Worm (Caenorhabditis elegans): ENCODE measurements around the gene R166.2.

The R166.2 gene

ce11 chrII:10556550-10557205 is 19.2 kb upstream of the R166.2 start (continued):
- TF ChIP-seq madf-9 (GFP tag; conservative IDR thresholded peaks at IDR 0.05), result no peak; the same call in 1 of the 2 replicates
- no peak for TF ChIP-seq aly-2 (tag; optimal IDR thresholded peaks at IDR 0.05)
- TF ChIP-seq ces-1 (GFP tag; optimal IDR thresholded peaks at IDR 0.05), result no peak
- no peak; the same call in 1 of the 2 replicates for TF ChIP-seq lin-38 (GFP tag; IDR thresholded peaks at IDR 0.05)

ce11 chrII:10555484-10556075 is 18.1 kb upstream of the R166.2 start:
- TF ChIP-seq nhr-11 (tag; optimal IDR thresholded peaks at IDR 0.05), result peak; percentile 82
- TF ChIP-seq ces-1 (GFP tag; optimal IDR thresholded peaks at IDR 0.05), result no peak
- peak; percentile 85 for TF ChIP-seq mdt-29 (GFP tag; IDR thresholded peaks at IDR 0.05)
- TF ChIP-seq nhr-25 (tag; optimal IDR thresholded peaks at IDR 0.05; ENCODE audit: borderline replicate concordance, insufficient read depth), result peak; percentile 40
- no peak for TF ChIP-seq spr-3 (GFP tag; optimal IDR thresholded peaks at IDR 0.05)
- TF ChIP-seq aly-2 (tag; optimal IDR thresholded peaks at IDR 0.05), result no peak
- 0 out of 2 replicates have a peak, but pooled peaks have one; percentile 8 for TF ChIP-seq mxl-2 (GFP tag; conservative IDR thresholded peaks at IDR 0.05)
- TF ChIP-seq vab-7 (GFP tag; IDR thresholded peaks at IDR 0.05), result 0 out of 2 replicates have a peak, but pooled peaks have one; percentile 23
- TF ChIP-seq ztf-7 (tag; optimal IDR thresholded peaks at IDR 0.05), result peak; percentile 9
- TF ChIP-seq lin-39 (tag; optimal IDR thresholded peaks at IDR 0.05), result no peak
- TF ChIP-seq unc-62 (GFP tag; optimal IDR thresholded peaks at IDR 0.05 in 1 of 2), result peak in 1 of 2 experiments; percentile 95
- no peak for TF ChIP-seq unc-62 (tag; optimal IDR thresholded peaks at IDR 0.05)
- TF ChIP-seq T20F7.1 (GFP tag; optimal IDR thresholded peaks at IDR 0.05), result peak; percentile 6
- no peak for TF ChIP-seq F44E2.7 (GFP tag; IDR thresholded peaks at IDR 0.05)
- no peak for TF ChIP-seq F26F4.8 (GFP tag; conservative IDR thresholded peaks at IDR 0.05)
- no peak for TF ChIP-seq attf-4 (tag; optimal IDR thresholded peaks at IDR 0.05)
- TF ChIP-seq madf-9 (GFP tag; conservative IDR thresholded peaks at IDR 0.05), result 0 out of 2 replicates have a peak, but pooled peaks have one; percentile 12
- TF ChIP-seq tra-1 (GFP tag; IDR thresholded peaks at IDR 0.05), result peak; percentile 56
- 0 out of 2 replicates have a peak, but pooled peaks have one; percentile 13 for TF ChIP-seq Y105C5A.15 (GFP tag; IDR thresholded peaks at IDR 0.05)
- TF ChIP-seq T26A8.4 (GFP tag; IDR thresholded peaks at IDR 0.05), result no peak
- peak; percentile 49 for TF ChIP-seq nhr-77 (tag; optimal IDR thresholded peaks at IDR 0.05)
- TF ChIP-seq D1046.2 (GFP tag; IDR thresholded peaks at IDR 0.05), result no peak
- TF ChIP-seq madf-5 (GFP tag; IDR thresholded peaks at IDR 0.05), result no peak
- TF ChIP-seq saeg-2 (GFP tag; IDR thresholded peaks at IDR 0.05), result peak; percentile 70
- no peak for TF ChIP-seq ceh-32 (tag; optimal IDR thresholded peaks at IDR 0.05; ENCODE audit: poor library complexity)
- no peak for TF ChIP-seq Y75B8A.6 (GFP tag; IDR thresholded peaks at IDR 0.05)
- TF ChIP-seq ama-1 (optimal IDR thresholded peaks at IDR 0.05), result peak; percentile 57
- TF ChIP-seq php-3 (GFP tag; IDR thresholded peaks at IDR 0.05), result peak; percentile 67
- no peak for TF ChIP-seq pha-4 (GFP tag; IDR thresholded peaks at IDR 0.05)
- no peak for TF ChIP-seq pha-4 (tag; optimal IDR thresholded peaks at IDR 0.05)
- TF ChIP-seq hmg-1.1 (GFP tag; IDR thresholded peaks at IDR 0.05), result peak; percentile 57; the same call in 1 of the 2 replicates
- TF ChIP-seq fkh-10 (GFP tag; optimal IDR thresholded peaks at IDR 0.05), result no peak
- peak; percentile 73 for TF ChIP-seq nhr-28 (tag; optimal IDR thresholded peaks at IDR 0.05)
- TF ChIP-seq lin-15B (tag; optimal IDR thresholded peaks at IDR 0.05), result no peak
- TF ChIP-seq dmd-8 (GFP tag; IDR thresholded peaks at IDR 0.05), result no peak
- TF ChIP-seq set-16 (GFP tag; IDR thresholded peaks at IDR 0.05), result no peak
- peak; percentile 15 for TF ChIP-seq nhr-111 (GFP tag; optimal IDR thresholded peaks at IDR 0.05)
- no peak for TF ChIP-seq ceh-82 (tag; optimal IDR thresholded peaks at IDR 0.05)
- TF ChIP-seq Y5F2A.4 (GFP tag; optimal IDR thresholded peaks at IDR 0.05), result no peak
- peak in 1 of 2 experiments; percentile 26 for TF ChIP-seq daf-16 (GFP tag; optimal IDR thresholded peaks at IDR 0.05)
- peak; percentile 26 for TF ChIP-seq daf-16 (tag; optimal IDR thresholded peaks at IDR 0.05)
- no peak for TF ChIP-seq daf-12 (tag; optimal IDR thresholded peaks at IDR 0.05)
- TF ChIP-seq tag-97 (GFP tag; IDR thresholded peaks at IDR 0.05), result no peak
- TF ChIP-seq spr-1 (tag; optimal IDR thresholded peaks at IDR 0.05), result peak; percentile 35
- peak; percentile 43 to 47 for TF ChIP-seq mdl-1 (tag; optimal IDR thresholded peaks at IDR 0.05)
- TF ChIP-seq nhr-237 (tag; optimal IDR thresholded peaks at IDR 0.05), result no peak
- no peak for TF ChIP-seq ceh-28 (tag; optimal IDR thresholded peaks at IDR 0.05)
